Worm (Caenorhabditis elegans): ENCODE measurements around the gene F40G9.18.

Gene F40G9.18

ce11 chrIII:175733-176132 lies 6.4 kb upstream of the F40G9.18 start, which contains the start of gene clec-148:
Gene clec-148, minus strand, starts transcription at chrIII:175833.
- TF ChIP-seq elt-1 (tag; optimal IDR thresholded peaks at IDR 0.05; ENCODE audit: borderline replicate concordance, insufficient read depth) (no peak), nhr-12 (tag; optimal IDR thresholded peaks at IDR 0.05) (no peak), nhr-237 (tag; optimal IDR thresholded peaks at IDR 0.05) (no peak), mls-2 (tag; optimal IDR thresholded peaks at IDR 0.05) (no peak), elt-3 (tag; optimal IDR thresholded peaks at IDR 0.05) (no peak), zip-8 (tag; optimal IDR thresholded peaks at IDR 0.05) (no peak), ztf-11 (tag; optimal IDR thresholded peaks at IDR 0.05) (no peak), nhr-76 (tag; optimal IDR thresholded peaks at IDR 0.05) (no peak), ceh-83 (GFP tag; optimal IDR thresholded peaks at IDR 0.05) (no peak), unc-39 (tag; optimal IDR thresholded peaks at IDR 0.05) (no peak), mep-1 (tag; optimal IDR thresholded peaks at IDR 0.05) (no peak)

- TF ChIP-seq unc-39 (tag; optimal IDR thresholded peaks at IDR 0.05) (no peak), hlh-1 (tag; optimal IDR thresholded peaks at IDR 0.05) (no peak)
These were observed 4.1 kb upstream of the F40G9.18 start, which contains the start of gene F40G9.19 for ce11 chrIII:173501-173900. Gene F40G9.19, plus strand, starts transcription at chrIII:173801.

ce11 chrIII:171617-172016 lies 2.2 kb upstream of the F40G9.18 start, which contains the start of the genes F40G9.9 and F40G9.12:
Gene F40G9.9, minus strand, starts transcription at chrIII:171717.
Gene F40G9.12, plus strand, starts transcription at chrIII:171847.
- TF ChIP-seq elt-1 (tag; optimal IDR thresholded peaks at IDR 0.05; ENCODE audit: borderline replicate concordance, insufficient read depth) = no peak
- no peak for TF ChIP-seq zip-8 (tag; optimal IDR thresholded peaks at IDR 0.05)
- TF ChIP-seq ceh-43 (GFP tag; optimal IDR thresholded peaks at IDR 0.05) = no peak

- TF ChIP-seq lin-13 (tag; optimal IDR thresholded peaks at IDR 0.05) (no peak), cnd-1 (tag; optimal IDR thresholded peaks at IDR 0.05) (no peak), flh-1 (GFP tag; optimal IDR thresholded peaks at IDR 0.05) (no peak), hlh-1 (tag; optimal IDR thresholded peaks at IDR 0.05) (no peak), sptf-1 (tag; optimal IDR thresholded peaks at IDR 0.05) (no peak), elt-1 (tag; optimal IDR thresholded peaks at IDR 0.05; ENCODE audit: borderline replicate concordance, insufficient read depth) (no peak), M03D4.4 (tag; optimal IDR thresholded peaks at IDR 0.05) (no peak), mep-1 (tag; optimal IDR thresholded peaks at IDR 0.05) (no peak)
These were observed 4.0 kb downstream of the F40G9.18 start, which contains the start of gene F40G9.7 for ce11 chrIII:165390-165789. Gene F40G9.7, plus strand, starts transcription at chrIII:165690.

ce11 chrIII:164775-165174 lies 4.6 kb downstream of the F40G9.18 start, which contains the start of gene F40G9.8:
Gene F40G9.8, minus strand, starts transcription at chrIII:164875.
- TF ChIP-seq unc-62 (GFP tag; optimal IDR thresholded peaks at IDR 0.05) (no peak), nhr-76 (tag; optimal IDR thresholded peaks at IDR 0.05) (no peak), sem-2 (GFP tag; optimal IDR thresholded peaks at IDR 0.05) (no peak), flh-1 (GFP tag; optimal IDR thresholded peaks at IDR 0.05) (no peak), zip-8 (tag; optimal IDR thresholded peaks at IDR 0.05) (no peak), ztf-11 (tag; optimal IDR thresholded peaks at IDR 0.05) (no peak), nhr-12 (tag; optimal IDR thresholded peaks at IDR 0.05) (no peak), ham-2 (GFP tag; optimal IDR thresholded peaks at IDR 0.05) (no peak), unc-39 (tag; optimal IDR thresholded peaks at IDR 0.05) (no peak), pha-4 (tag; optimal IDR thresholded peaks at IDR 0.05) (no peak), lin-13 (tag; optimal IDR thresholded peaks at IDR 0.05) (no peak), drap-1 (GFP tag; optimal IDR thresholded peaks at IDR 0.05) (no peak), nhr-28 (tag; optimal IDR thresholded peaks at IDR 0.05) (no peak), mls-2 (tag; optimal IDR thresholded peaks at IDR 0.05) (no peak), lin-32 (GFP tag; optimal IDR thresholded peaks at IDR 0.05) (no peak), mab-5 (tag; optimal IDR thresholded peaks at IDR 0.05) (no peak), elt-3 (tag; optimal IDR thresholded peaks at IDR 0.05) (no peak)

ce11 chrIII:159665-160064 lies 9.7 kb downstream of the F40G9.18 start:
- no peak for TF ChIP-seq ces-1 (GFP tag; optimal IDR thresholded peaks at IDR 0.05)
- TF ChIP-seq ham-2 (GFP tag; optimal IDR thresholded peaks at IDR 0.05) = peak; percentile 4
- no peak for TF ChIP-seq nhr-28 (tag; optimal IDR thresholded peaks at IDR 0.05)
- no peak for TF ChIP-seq cnd-1 (tag; optimal IDR thresholded peaks at IDR 0.05)

- TF ChIP-seq sem-2 (GFP tag; optimal IDR thresholded peaks at IDR 0.05) (no peak), unc-120 (tag; optimal IDR thresholded peaks at IDR 0.05; ENCODE audit: poor library complexity, severe bottlenecking) (no peak), M03D4.4 (tag; optimal IDR thresholded peaks at IDR 0.05) (no peak), ceh-43 (GFP tag; optimal IDR thresholded peaks at IDR 0.05) (no peak), lsy-2 (tag; optimal IDR thresholded peaks at IDR 0.05) (no peak), nhr-28 (tag; optimal IDR thresholded peaks at IDR 0.05) (no peak), unc-39 (tag; optimal IDR thresholded peaks at IDR 0.05) (no peak), ztf-11 (tag; optimal IDR thresholded peaks at IDR 0.05) (no peak), tbx-8 (GFP tag; optimal IDR thresholded peaks at IDR 0.05) (no peak), lin-13 (tag; optimal IDR thresholded peaks at IDR 0.05) (no peak), ceh-83 (GFP tag; optimal IDR thresholded peaks at IDR 0.05) (no peak), mep-1 (tag; optimal IDR thresholded peaks at IDR 0.05) (no peak), ceh-39 (tag; optimal IDR thresholded peaks at IDR 0.05) (no peak), ces-1 (GFP tag; optimal IDR thresholded peaks at IDR 0.05) (no peak), unc-62 (GFP tag; optimal IDR thresholded peaks at IDR 0.05) (no peak), drap-1 (GFP tag; optimal IDR thresholded peaks at IDR 0.05) (no peak), cnd-1 (tag; optimal IDR thresholded peaks at IDR 0.05) (no peak)
These were observed 10.2 kb downstream of the F40G9.18 start for ce11 chrIII:159149-159548.

All from whole organism, mixed stage, embryonic.